Fruit fly (Drosophila melanogaster) whole organism, embryonic: ENCODE results near the gene CG10324.

Source experiments
- Atf-2 ChIP-seq: fragments of 200-800 bp; sonication (Bioruptor generic); optimal IDR thresholded peaks from 2 replicates; lab custom pipeline; 2016; ENCODE audit warnings: missing biosample characterization, missing genetic modification characterization
- B-H1 ChIP-seq: fragments of 200-800 bp; sonication (Bioruptor generic); IDR thresholded peaks from 3 replicates; pipeline ENCODE4 v1.3.6; 2022; ENCODE audit warnings: missing biosample characterization, missing genetic modification characterization
- CG10565 ChIP-seq: fragments of 200-800 bp; sonication (Bioruptor generic); optimal IDR thresholded peaks from 3 replicates; lab custom pipeline; 2016; ENCODE audit warnings: missing biosample characterization, mild to moderate bottlenecking, missing genetic modification characterization
- CG10654 ChIP-seq: fragments of 200-800 bp; sonication (Bioruptor generic); optimal IDR thresholded peaks from 2 replicates; lab custom pipeline; 2016; ENCODE audit warnings: missing biosample characterization, missing genetic modification characterization
- CG12071 ChIP-seq: fragments of 200-800 bp; sonication (Bioruptor generic); optimal IDR thresholded peaks from 3 replicates; lab custom pipeline; 2018; ENCODE audit warnings: missing biosample characterization, mild to moderate bottlenecking, missing genetic modification characterization
- CG12299 ChIP-seq: fragments of 200-800 bp; sonication (Bioruptor generic); optimal IDR thresholded peaks from 2 replicates; lab custom pipeline; 2018; ENCODE audit warnings: missing biosample characterization, mild to moderate bottlenecking, missing genetic modification characterization
- CG13775 ChIP-seq: fragments of 200-800 bp; sonication (Bioruptor generic); optimal IDR thresholded peaks from 3 replicates; lab custom pipeline; 2017; ENCODE audit warnings: missing biosample characterization, mild to moderate bottlenecking, missing genetic modification characterization
- CG13894 ChIP-seq: fragments of 200-800 bp; sonication (Bioruptor generic); optimal IDR thresholded peaks from 3 replicates; lab custom pipeline; 2018; ENCODE audit warnings: missing biosample characterization, mild to moderate bottlenecking, missing genetic modification characterization, moderate library complexity
- CG15269 ChIP-seq: fragments of 200-800 bp; sonication (Bioruptor generic); optimal IDR thresholded peaks from 2 replicates; lab custom pipeline; 2018; ENCODE audit warnings: missing biosample characterization, mild to moderate bottlenecking, missing genetic modification characterization, moderate library complexity
- CG17359 ChIP-seq: fragments of 200-800 bp; sonication (Bioruptor generic); optimal IDR thresholded peaks from 3 replicates; lab custom pipeline; 2018; ENCODE audit warnings: missing biosample characterization, mild to moderate bottlenecking, missing genetic modification characterization, moderate library complexity
- CG18011 ChIP-seq: fragments of 200-800 bp; sonication (Bioruptor generic); optimal IDR thresholded peaks from 2 replicates; lab custom pipeline; 2017; ENCODE audit warnings: missing biosample characterization, missing genetic modification characterization, mild to moderate bottlenecking, moderate library complexity, missing genotype
- CG2120 ChIP-seq: fragments of 200-800 bp; sonication (Bioruptor generic); optimal IDR thresholded peaks from 3 replicates; lab custom pipeline; 2016; ENCODE audit warnings: missing biosample characterization, missing genetic modification characterization
- CG30020 ChIP-seq: fragments of 200-800 bp; optimal IDR thresholded peaks from 2 replicates; lab custom pipeline; 2019; ENCODE audit warnings: missing biosample characterization, mild to moderate bottlenecking, missing genetic modification characterization, moderate library complexity
- CG31388 ChIP-seq: fragments of 200-800 bp; sonication (Bioruptor generic); optimal IDR thresholded peaks from 2 replicates; lab custom pipeline; 2016; ENCODE audit warnings: missing biosample characterization, missing genetic modification characterization
- CG4424 ChIP-seq: fragments of 200-800 bp; sonication (Bioruptor generic); optimal IDR thresholded peaks from 3 replicates; lab custom pipeline; 2016; ENCODE audit warnings: missing biosample characterization, missing genetic modification characterization
- CG4820 ChIP-seq: fragments of 200-800 bp; sonication (Bioruptor generic); optimal IDR thresholded peaks from 3 replicates; lab custom pipeline; 2016; ENCODE audit warnings: missing biosample characterization, missing genetic modification characterization
- CG7357 ChIP-seq: fragments of 200-800 bp; sonication (Bioruptor generic); IDR thresholded peaks from 3 replicates; pipeline ENCODE4 v1.3.6; 2022; ENCODE audit warnings: missing biosample characterization, missing genetic modification characterization
- CG7372 ChIP-seq: fragments of 200-800 bp; sonication (Bioruptor generic); IDR thresholded peaks from 2 replicates; pipeline ENCODE4 v1.3.6; 2022; ENCODE audit warnings: missing biosample characterization, missing genetic modification characterization
- CG7556 ChIP-seq: fragments of 200-800 bp; sonication (Bioruptor generic); optimal IDR thresholded peaks from 2 replicates; lab custom pipeline; 2017; ENCODE audit warnings: missing biosample characterization, mild to moderate bottlenecking, missing genetic modification characterization
- CG9797 ChIP-seq: fragments of 200-800 bp; sonication (Bioruptor generic); optimal IDR thresholded peaks from 3 replicates; lab custom pipeline; 2018; ENCODE audit warnings: missing biosample characterization, mild to moderate bottlenecking, missing genetic modification characterization
- CG9817 ChIP-seq: fragments of 200-800 bp; sonication (Bioruptor generic); optimal IDR thresholded peaks from 2 replicates; lab custom pipeline; 2018; ENCODE audit warnings: missing biosample characterization, mild to moderate bottlenecking, missing genetic modification characterization, moderate library complexity
- Doc3 ChIP-seq: fragments of 200-800 bp; sonication (Bioruptor generic); IDR thresholded peaks from 3 replicates; pipeline ENCODE4 v1.3.6; 2022; ENCODE audit warnings: missing biosample characterization, missing genetic modification characterization; ENCODE audit not compliant: partially characterized antibody
- E2f1 ChIP-seq: fragments of 200-800 bp; sonication (Bioruptor generic); IDR thresholded peaks from 2 replicates; pipeline ENCODE4 v1.3.6; 2022; ENCODE audit warnings: missing biosample characterization, missing genetic modification characterization
- Elba2 ChIP-seq: fragments of 200-800 bp; sonication (Bioruptor generic); optimal IDR thresholded peaks from 3 replicates; lab custom pipeline; 2016; ENCODE audit warnings: missing biosample characterization, missing genetic modification characterization
- HLHmδ ChIP-seq: fragments of 200-800 bp; sonication (Bioruptor generic); optimal IDR thresholded peaks from 2 replicates; lab custom pipeline; 2018; ENCODE audit warnings: missing biosample characterization, mild to moderate bottlenecking, missing genetic modification characterization, moderate library complexity
- Hr39 ChIP-seq: fragments of >200 bp; optimal IDR thresholded peaks from 2 replicates; lab custom pipeline; 2017
- Meics ChIP-seq: fragments of 200-800 bp; sonication (Bioruptor generic); optimal IDR thresholded peaks from 2 replicates; lab custom pipeline; 2017; ENCODE audit warnings: missing biosample characterization, mild to moderate bottlenecking, missing genetic modification characterization
- Mrtf ChIP-seq: fragments of 200-800 bp; sonication (Bioruptor generic); IDR thresholded peaks from 3 replicates; pipeline ENCODE4 v1.3.6; 2022; ENCODE audit warnings: missing biosample characterization, missing genetic modification characterization
- NC2α ChIP-seq: fragments of 200-800 bp; sonication (Bioruptor generic); optimal IDR thresholded peaks from 2 replicates; lab custom pipeline; 2016; ENCODE audit warnings: missing biosample characterization, missing genetic modification characterization
- Ravus ChIP-seq: fragments of 200-800 bp; sonication (Bioruptor generic); IDR thresholded peaks from 2 replicates; pipeline ENCODE4 v1.3.6; 2022; ENCODE audit warnings: missing biosample characterization, missing genetic modification characterization
- Rfx ChIP-seq: fragments of 200-800 bp; sonication (Bioruptor generic); IDR thresholded peaks from 2 replicates; pipeline ENCODE4 v1.3.6; 2022; ENCODE audit warnings: missing biosample characterization, missing genetic modification characterization
- bbx ChIP-seq: fragments of 200-800 bp; sonication (Bioruptor generic); IDR thresholded peaks from 2 replicates; pipeline ENCODE4 v1.3.6; 2022; ENCODE audit warnings: missing biosample characterization, missing genetic modification characterization; ENCODE audit not compliant: partially characterized antibody
- bcd ChIP-seq: fragments of 200-800 bp; sonication (Bioruptor generic); optimal IDR thresholded peaks from 2 replicates; lab custom pipeline; 2017; ENCODE audit warnings: missing biosample characterization, mild to moderate bottlenecking, missing genetic modification characterization
- chm ChIP-seq: fragments of 200-800 bp; sonication (Bioruptor generic); IDR thresholded peaks from 2 replicates; pipeline ENCODE4 v1.3.6; 2022; ENCODE audit warnings: missing biosample characterization, missing genetic modification characterization
- corto ChIP-seq: fragments of 200-800 bp; sonication (Bioruptor generic); optimal IDR thresholded peaks from 2 replicates; lab custom pipeline; 2016; ENCODE audit warnings: missing biosample characterization, mild to moderate bottlenecking, missing genetic modification characterization, moderate library complexity
- croc ChIP-seq: fragments of 200-800 bp; sonication (Bioruptor generic); conservative IDR thresholded peaks from 3 replicates; pipeline ENCODE4 v1.3.6; 2022; ENCODE audit warnings: missing biosample characterization, missing genetic modification characterization
- crol ChIP-seq: fragments of 200-800 bp; sonication (Bioruptor generic); IDR thresholded peaks from 2 replicates; pipeline ENCODE4 v1.3.6; 2022; ENCODE audit warnings: missing biosample characterization, missing genetic modification characterization
- dm ChIP-seq: fragments of 200-800 bp; sonication (Bioruptor generic); optimal IDR thresholded peaks from 3 replicates; lab custom pipeline; 2016; ENCODE audit warnings: missing biosample characterization, missing genetic modification characterization
- dysf ChIP-seq: fragments of 200-800 bp; sonication (Bioruptor generic); IDR thresholded peaks from 3 replicates; pipeline ENCODE4 v1.3.6; 2022; ENCODE audit warnings: missing biosample characterization, missing genetic modification characterization
- ems ChIP-seq: fragments of 200-800 bp; sonication (Bioruptor generic); optimal IDR thresholded peaks from 3 replicates; lab custom pipeline; 2016; ENCODE audit warnings: missing biosample characterization, missing genetic modification characterization
- gce ChIP-seq: fragments of 200-800 bp; sonication (Bioruptor generic); IDR thresholded peaks from 3 replicates; pipeline ENCODE4 v1.3.6; 2022; ENCODE audit warnings: missing biosample characterization, missing genetic modification characterization
- ham ChIP-seq: fragments of 200-800 bp; sonication (Bioruptor generic); IDR thresholded peaks from 2 replicates; pipeline ENCODE4 v1.3.6; 2022; ENCODE audit warnings: missing biosample characterization, missing genetic modification characterization
- nmo ChIP-seq: fragments of 200-800 bp; sonication (Bioruptor generic); optimal IDR thresholded peaks from 2 replicates; lab custom pipeline; 2018; ENCODE audit warnings: missing biosample characterization, mild to moderate bottlenecking, missing genetic modification characterization, moderate library complexity
- org-1 ChIP-seq: fragments of 200-800 bp; sonication (Bioruptor generic); optimal IDR thresholded peaks from 2 replicates; lab custom pipeline; 2017; ENCODE audit warnings: missing biosample characterization, missing genetic modification characterization
- pb ChIP-seq: fragments of 200-800 bp; sonication (Bioruptor generic); optimal IDR thresholded peaks from 3 replicates; lab custom pipeline; 2016; ENCODE audit warnings: missing biosample characterization, missing genetic modification characterization
- pho ChIP-seq: fragments of 200-800 bp; sonication (Bioruptor generic); optimal IDR thresholded peaks from 2 replicates; lab custom pipeline; 2016; ENCODE audit warnings: missing biosample characterization, missing genetic modification characterization
- prd ChIP-seq, 3 experiments: fragments of >200 bp in 2 of 3; fragments of 200-800 bp in 1 of 3; sonication (Bioruptor generic) in 1 of 3; optimal IDR thresholded peaks in 2 of 3; IDR thresholded peaks in 1 of 3; 2 replicates in 2 of 3; 3 replicates in 1 of 3; pipeline versions ENCODE4 v1.3.6 to Lab custom; 2017 to 2022; ENCODE audit warnings: missing biosample characterization in 1 of 3, missing genetic modification characterization in 1 of 3
- repo ChIP-seq: fragments of 200-800 bp; sonication (Bioruptor generic); optimal IDR thresholded peaks from 2 replicates; lab custom pipeline; 2016; ENCODE audit warnings: missing biosample characterization, missing genetic modification characterization
- schlank ChIP-seq: fragments of 200-800 bp; sonication (Bioruptor generic); optimal IDR thresholded peaks from 2 replicates; lab custom pipeline; 2018; ENCODE audit warnings: missing biosample characterization, mild to moderate bottlenecking, missing genetic modification characterization
- ssp ChIP-seq: fragments of 200-800 bp; sonication (Bioruptor generic); IDR thresholded peaks from 2 replicates; pipeline ENCODE4 v1.3.6; 2022; ENCODE audit warnings: missing biosample characterization, missing genetic modification characterization

Gene CG10324

DNA sequence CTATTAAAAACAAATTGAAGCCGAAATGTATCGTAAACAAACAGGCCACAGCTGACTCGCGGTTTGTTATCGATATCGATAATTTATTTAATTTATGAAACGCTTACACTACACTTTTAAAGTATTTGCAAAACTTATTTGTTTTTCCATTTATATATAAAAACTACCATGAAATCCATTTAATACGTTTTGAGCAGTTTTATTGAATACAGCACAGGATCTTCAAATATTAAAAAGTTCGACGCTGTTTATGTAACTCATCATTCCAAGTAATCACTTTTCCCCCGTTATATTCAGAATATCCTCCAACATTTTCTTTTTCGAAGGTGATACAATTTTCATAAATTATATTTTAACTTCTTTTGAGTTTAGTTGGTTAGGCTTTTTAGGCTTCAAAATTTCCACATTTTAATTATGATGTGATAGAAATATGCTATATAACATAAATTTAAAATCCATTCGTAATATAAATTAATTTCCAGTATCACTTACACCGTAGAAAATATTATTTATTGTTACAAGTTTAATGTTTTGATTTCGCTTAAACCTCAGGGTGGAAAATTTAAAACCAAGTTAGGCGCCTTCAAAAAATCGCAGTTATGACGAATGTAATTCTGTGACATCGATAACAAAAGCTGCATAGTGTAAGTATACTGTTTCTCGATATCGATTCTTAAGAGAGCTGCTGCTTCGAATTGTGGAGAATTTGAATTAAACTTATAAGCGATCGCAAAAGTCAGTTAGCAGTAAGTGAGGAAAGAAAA is at the start of gene CG10324, which contains the start of gene CCT3 (continued):
- TF ChIP-seq CG18011 (GFP tag; lab: Kevin White, UChicago) (peak; percentile 23), ham (GFP tag; lab: Robert Waterston, UW) (no peak), Doc3 (peak; percentile 62), ssp (GFP tag; lab: Robert Waterston, UW) (peak; percentile 90), NC2α (GFP tag; lab: Kevin White, UChicago) (no peak), gce (GFP tag; lab: Robert Waterston, UW) (no peak), Meics (GFP tag; lab: Kevin White, UChicago) (peak; percentile 79), CG4820 (peak; percentile 51), crol (GFP tag; lab: Robert Waterston, UW) (no peak), bcd (GFP tag; lab: Kevin White, UChicago) (peak; percentile 62), Elba2 (GFP tag; lab: Kevin White, UChicago) (no peak), chm (GFP tag; lab: Robert Waterston, UW) (peak; percentile 53; the same call in 1 of the 2 replicates), CG2120 (GFP tag; lab: Kevin White, UChicago) (peak; percentile 72), croc (peak; percentile 51; the same call in 1 of the 3 replicates), CG10565 (GFP tag; lab: Kevin White, UChicago) (no peak), Atf-2 (GFP tag; lab: Kevin White, UChicago) (peak; percentile 26), B-H1 (GFP tag; lab: Robert Waterston, UW) (0 out of 3 replicates have a peak, but pooled peaks have one; percentile 25), CG13775 (peak; percentile 81), Mrtf (GFP tag; lab: Robert Waterston, UW) (no peak), E2f1 (peak; percentile 19; the same call in 1 of the 2 replicates), HLHmδ (no peak), ems (GFP tag; lab: Kevin White, UChicago) (peak; percentile 5), Ravus (GFP tag; lab: Robert Waterston, UW) (no peak; the same call in 1 of the 2 replicates), Rfx (GFP tag; lab: Robert Waterston, UW) (peak; percentile 71), CG9797 (GFP tag; lab: Kevin White, UChicago) (no peak), CG9817 (tag; lab: Kevin White, UChicago) (peak; percentile 80), dysf (GFP tag; lab: Robert Waterston, UW) (peak; percentile 78), pho (GFP tag; lab: Kevin White, UChicago) (peak; percentile 50), CG13894 (tag; lab: Kevin White, UChicago) (peak; percentile 25), nmo (GFP tag; lab: Kevin White, UChicago) (peak; percentile 83), CG31388 (GFP tag; lab: Kevin White, UChicago) (no peak), CG12071 (no peak), CG7372 (GFP tag; lab: Robert Waterston, UW) (peak; percentile 67), CG7556 (GFP tag; lab: Kevin White, UChicago) (peak; percentile 66), CG4424 (GFP tag; lab: Kevin White, UChicago) (peak; percentile 68), CG12299 (tag; lab: Kevin White, UChicago) (peak; percentile 52), CG7357 (GFP tag; lab: Robert Waterston, UW) (peak; percentile 85), prd (optimal IDR thresholded peaks at IDR 0.05; lab: Kevin White, UChicago) (no peak), prd (GFP tag; IDR thresholded peaks at IDR 0.05; lab: Robert Waterston, UW) (peak; percentile 65; the same call in 2 of the 3 replicates), CG17359 (tag; lab: Kevin White, UChicago) (peak; percentile 70), dm (no peak), schlank (tag; lab: Kevin White, UChicago) (peak; percentile 8), CG30020 (peak; percentile 91), Hr39 (no peak), pb (GFP tag; lab: Kevin White, UChicago) (no peak), CG15269 (tag; lab: Kevin White, UChicago) (peak; percentile 79), CG10654 (GFP tag; lab: Kevin White, UChicago) (peak; percentile 44), org-1 (GFP tag; lab: Kevin White, UChicago) (no peak), repo (GFP tag; lab: Kevin White, UChicago) (peak; percentile 7), bbx (GFP tag; lab: Robert Waterston, UW) (peak; percentile 76), corto (GFP tag; lab: Kevin White, UChicago) (no peak)
